Fruit fly (Drosophila melanogaster) whole organism, wandering third instar larva: Measurements from ENCODE around the gene CG10657.

Experiments
- CG9705 ChIP-seq: fragments of 200-800 bp; sonication (Bioruptor generic); optimal IDR thresholded peaks from 2 replicates; lab custom pipeline; 2018; ENCODE audit warnings: missing biosample characterization, mild to moderate bottlenecking, missing genetic modification characterization
- Myc ChIP-seq: fragments of >200 bp; optimal IDR thresholded peaks from 2 replicates; lab custom pipeline; 2017
- Vsx2 ChIP-seq: fragments of 200-300, 225-300 bp; sonication (Bioruptor generic); optimal IDR thresholded peaks from 2 replicates; lab custom pipeline; 2018; ENCODE audit warnings: missing biosample characterization, missing genetic modification characterization; ENCODE audit not compliant: partially characterized antibody
- brk ChIP-seq: fragments of 200-800 bp; sonication (Bioruptor generic); optimal IDR thresholded peaks from 2 replicates; lab custom pipeline; 2016; ENCODE audit warnings: missing biosample characterization, mild to moderate bottlenecking, missing genetic modification characterization

DNA sequence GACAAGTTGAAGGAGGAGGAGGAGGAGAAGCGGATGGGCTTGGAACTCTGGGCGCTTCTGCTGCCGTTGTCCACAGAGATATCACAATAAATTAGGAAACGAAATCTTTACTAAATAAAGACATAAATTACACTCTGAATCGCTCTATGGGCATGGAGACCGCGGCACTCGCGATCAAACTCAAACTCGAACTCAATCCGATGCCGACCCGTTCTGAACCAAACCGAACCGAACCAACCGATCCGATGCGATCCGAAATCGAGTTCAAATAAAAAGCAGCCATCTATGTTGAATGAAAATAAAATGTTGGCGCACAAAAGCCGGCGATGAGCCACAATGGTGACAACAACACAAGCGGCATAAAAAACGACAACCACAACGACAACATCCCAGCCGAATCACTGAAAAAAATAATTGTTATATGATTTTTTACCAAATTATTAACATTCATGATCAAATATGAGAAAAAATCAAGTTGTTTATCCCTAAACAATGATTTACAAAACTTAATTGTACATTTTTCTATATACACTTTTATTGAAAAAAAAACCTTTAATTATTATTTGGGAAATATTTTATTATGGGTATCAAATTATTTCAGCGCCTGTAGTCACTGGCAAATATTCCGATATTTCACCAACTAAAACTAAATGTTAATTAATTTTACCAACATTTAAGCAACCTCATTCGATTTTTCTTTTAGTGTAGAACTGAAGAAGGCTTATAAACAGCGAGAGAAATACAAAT lies 39.9 kb downstream of the CG10657 start:
- TF ChIP-seq Myc (lab: Kevin White, UChicago) (no peak), CG9705 (GFP tag; lab: Kevin White, UChicago) (no peak), Vsx2 (GFP tag; lab: Kevin White, UChicago) (no peak), brk (GFP tag; lab: Kevin White, UChicago) (no peak)
